Worm (Caenorhabditis elegans) whole organism, L1 larva: ENCODE data around the gene F09E5.16.

Experiments
- ceh-8 ChIP-seq: fragments of 200-800 bp; sonication (Bioruptor generic); optimal IDR thresholded peaks from 2 replicates; lab custom pipeline; 2018; ENCODE audit warnings: mild to moderate bottlenecking, missing genetic modification characterization, moderate library complexity, missing compliant biosample characterization
- ceh-82 ChIP-seq, 3 experiments: fragments of 150-350 bp in 1 of 3; sonication (generic microtip) in 2 of 3; optimal IDR thresholded peaks; 2 replicates each; lab custom pipeline; 2014 to 2017; ENCODE audit warnings: missing biosample characterization in 3 of 3, missing genetic modification characterization in 3 of 3
- efl-1 ChIP-seq, 4 experiments: fragments of 150-350 bp; optimal IDR thresholded peaks in 3 of 4; peaks in 1 of 4; 1 replicate in 1 of 4; 2 replicates in 3 of 4; lab custom pipeline; 2014; ENCODE audit warnings: missing biosample characterization in 2 of 4, missing genetic modification characterization in 2 of 4, missing genetic modification reagents in 2 of 4
- elt-2 ChIP-seq: sonication (generic microtip); optimal IDR thresholded peaks from 2 replicates; lab custom pipeline; 2016; ENCODE audit warnings: missing genetic modification characterization, mild to moderate bottlenecking, inconsistent platforms, missing compliant biosample characterization, missing genetic modification reagents
- lin-14 ChIP-seq: fragments of 200-800 bp; sonication (Bioruptor generic); optimal IDR thresholded peaks from 2 replicates; lab custom pipeline; 2018; ENCODE audit warnings: mild to moderate bottlenecking, missing genetic modification characterization, moderate library complexity, missing compliant biosample characterization
- lsy-2 ChIP-seq, 2 experiments: fragments of 150-350 bp; optimal IDR thresholded peaks; 2 replicates each; lab custom pipeline; 2014; ENCODE audit warnings: missing biosample characterization in 2 of 2, missing genetic modification characterization in 2 of 2
- nhr-28 ChIP-seq: fragments of 150-350 bp; optimal IDR thresholded peaks from 2 replicates; lab custom pipeline; 2014; ENCODE audit warnings: missing biosample characterization, missing genetic modification characterization
- nhr-77 ChIP-seq: fragments of 150-350 bp; optimal IDR thresholded peaks from 2 replicates; lab custom pipeline; 2014; ENCODE audit warnings: missing biosample characterization, missing genetic modification characterization
- snpc-4 ChIP-seq: fragments of 150-350 bp; optimal IDR thresholded peaks from 2 replicates; lab custom pipeline; 2014; ENCODE audit warnings: missing biosample characterization, missing genetic modification characterization
- unc-30 ChIP-seq: sonication (generic microtip); optimal IDR thresholded peaks from 2 replicates; lab custom pipeline; 2017; ENCODE audit warnings: missing biosample characterization, missing genetic modification characterization
- zag-1 ChIP-seq: fragments of 150-350 bp; optimal IDR thresholded peaks from 2 replicates; lab custom pipeline; 2014; ENCODE audit warnings: missing biosample characterization, missing genetic modification characterization

- TF ChIP-seq efl-1 (optimal IDR thresholded peaks at IDR 0.05; lab: Kevin White, UChicago), result peak; percentile 28 to 45
- peak; percentile 46 to 89 for TF ChIP-seq efl-1 (GFP tag; optimal IDR thresholded peaks at IDR 0.05 in 1 of 2; lab: Kevin White, UChicago)
- TF ChIP-seq zag-1 (tag; lab: Kevin White, UChicago), result no peak
- no peak for TF ChIP-seq lsy-2 (tag; optimal IDR thresholded peaks at IDR 0.05; lab: Kevin White, UChicago)
- no peak for TF ChIP-seq elt-2
- TF ChIP-seq unc-30 (tag; lab: Kevin White, UChicago), result no peak
- no peak for TF ChIP-seq nhr-28 (tag; lab: Kevin White, UChicago)
- TF ChIP-seq ceh-82 (tag; optimal IDR thresholded peaks at IDR 0.05; lab: Kevin White, UChicago), result no peak
- no peak for TF ChIP-seq lin-14 (GFP tag; lab: Kevin White, UChicago)
- no peak for TF ChIP-seq snpc-4
- no peak for TF ChIP-seq ceh-8
- TF ChIP-seq nhr-77 (tag; lab: Kevin White, UChicago), result no peak
These were observed 25.9 kb upstream of the F09E5.16 start for ce11 chrII:5391447-5391846.
